Worm (Caenorhabditis elegans) whole organism, young adult: ENCODE data around the gene wago-5.
"Not testable (repeated sequence)": the region's sequence is repeated elsewhere in the genome, so short reads cannot be mapped to it uniquely, and the experiment has no call there.

Experiments
- B0019.2 ChIP-seq: fragments of 200-800 bp; sonication (Bioruptor generic); conservative IDR thresholded peaks from 2 replicates; pipeline ENCODE4 v1.3.6; 2022; ENCODE audit warnings: missing genetic modification reagents, missing genetic modification characterization, missing compliant biosample characterization
- F10E7.11 ChIP-seq: sonication (generic microtip); optimal IDR thresholded peaks from 2 replicates; lab custom pipeline; 2017; ENCODE audit warnings: mild to moderate bottlenecking, missing genetic modification characterization, moderate library complexity, missing compliant biosample characterization
- F23B12.7 ChIP-seq: sonication (generic microtip); optimal IDR thresholded peaks from 2 replicates; lab custom pipeline; 2017; ENCODE audit warnings: missing genetic modification characterization, mild to moderate bottlenecking, missing compliant biosample characterization, antibody characterized with exemption, moderate library complexity; ENCODE audit not compliant: insufficient read depth
- F37B4.10 ChIP-seq: fragments of 200-800 bp; sonication (Bioruptor generic); IDR thresholded peaks from 2 replicates; pipeline ENCODE4 v1.3.6; 2022; ENCODE audit warnings: missing genetic modification characterization, missing compliant biosample characterization
- F49E8.2 ChIP-seq: sonication (generic microtip); optimal IDR thresholded peaks from 3 replicates; lab custom pipeline; 2017; ENCODE audit warnings: missing genetic modification characterization, mild to moderate bottlenecking, missing compliant biosample characterization, antibody characterized with exemption, moderate library complexity; ENCODE audit not compliant: insufficient read depth
- T07F8.4 ChIP-seq: sonication (generic microtip); optimal IDR thresholded peaks from 2 replicates; lab custom pipeline; 2016; ENCODE audit warnings: mild to moderate bottlenecking, missing genetic modification characterization, moderate library complexity, missing compliant biosample characterization
- Y53G8AR.9 ChIP-seq: fragments of 200-800 bp; sonication (Bioruptor generic); conservative IDR thresholded peaks from 2 replicates; pipeline ENCODE4 v1.3.6; 2022; ENCODE audit warnings: missing genetic modification reagents, missing genetic modification characterization, missing compliant biosample characterization
- Y67H2A.10 ChIP-seq: fragments of 200-800 bp; sonication (Bioruptor generic); conservative IDR thresholded peaks from 2 replicates; pipeline ENCODE4 v1.3.6; 2022; ENCODE audit warnings: missing genetic modification reagents, missing genetic modification characterization, missing compliant biosample characterization
- Y79H2A.3 ChIP-seq: fragments of 200-800 bp; sonication (Bioruptor generic); conservative IDR thresholded peaks from 2 replicates; pipeline ENCODE4 v1.3.6; 2022; ENCODE audit warnings: missing genetic modification reagents, missing genetic modification characterization, missing compliant biosample characterization
- ZK185.1 ChIP-seq: sonication (generic microtip); optimal IDR thresholded peaks from 2 replicates; lab custom pipeline; 2016; ENCODE audit warnings: mild to moderate bottlenecking, missing genetic modification characterization, missing compliant biosample characterization; ENCODE audit not compliant: poor library complexity, severe bottlenecking
- ccch-3 ChIP-seq: fragments of 200-800 bp; sonication (Bioruptor generic); optimal IDR thresholded peaks from 2 replicates; lab custom pipeline; 2018; ENCODE audit warnings: mild to moderate bottlenecking, missing genetic modification characterization, missing compliant biosample characterization
- ceh-58 ChIP-seq: fragments of 200-800 bp; sonication (Bioruptor generic); IDR thresholded peaks from 2 replicates; pipeline ENCODE4 v1.3.6; 2022; ENCODE audit warnings: missing genetic modification characterization, missing compliant biosample characterization
- chd-7 ChIP-seq: sonication (generic microtip); optimal IDR thresholded peaks from 2 replicates; lab custom pipeline; 2016; ENCODE audit warnings: mild to moderate bottlenecking, missing genetic modification characterization, moderate library complexity, missing compliant biosample characterization
- egrh-3 ChIP-seq: fragments of 200-800 bp; sonication (Bioruptor generic); IDR thresholded peaks from 2 replicates; pipeline ENCODE4 v1.3.6; 2022; ENCODE audit warnings: missing genetic modification reagents, missing genetic modification characterization, missing compliant biosample characterization
- ets-4 ChIP-seq: fragments of 200-800 bp; sonication (Bioruptor generic); optimal IDR thresholded peaks from 2 replicates; lab custom pipeline; 2018; ENCODE audit warnings: mild to moderate bottlenecking, missing genetic modification characterization, missing compliant biosample characterization
- hlh-12 ChIP-seq: sonication (generic microtip); optimal IDR thresholded peaks from 2 replicates; lab custom pipeline; 2016; ENCODE audit warnings: missing genetic modification characterization, missing compliant biosample characterization
- hlh-26 ChIP-seq: fragments of 200-800 bp; sonication (Bioruptor generic); conservative IDR thresholded peaks from 2 replicates; pipeline ENCODE4 v1.3.6; 2022; ENCODE audit warnings: missing genetic modification reagents, missing genetic modification characterization, missing compliant biosample characterization
- hsf-1 ChIP-seq: fragments of 200-800 bp; sonication (Bioruptor generic); IDR thresholded peaks from 2 replicates; pipeline ENCODE4 v1.3.6; 2022; ENCODE audit warnings: missing genetic modification reagents, missing genetic modification characterization, missing compliant biosample characterization
- lsy-27 ChIP-seq: sonication (generic microtip); optimal IDR thresholded peaks from 2 replicates; lab custom pipeline; 2017; ENCODE audit warnings: missing genetic modification characterization, mild to moderate bottlenecking, missing compliant biosample characterization, antibody characterized with exemption, missing genotype, borderline replicate concordance; ENCODE audit not compliant: insufficient read depth
- madf-10 ChIP-seq: sonication (generic microtip); optimal IDR thresholded peaks from 2 replicates; lab custom pipeline; 2016; ENCODE audit warnings: mild to moderate bottlenecking, missing genetic modification characterization, missing compliant biosample characterization
- madf-8 ChIP-seq: fragments of 200-800 bp; sonication (Bioruptor generic); conservative IDR thresholded peaks from 2 replicates; pipeline ENCODE4 v1.3.6; 2022; ENCODE audit warnings: missing genetic modification reagents, missing genetic modification characterization, missing compliant biosample characterization
- nfya-1 ChIP-seq: sonication (generic microtip); optimal IDR thresholded peaks from 2 replicates; lab custom pipeline; 2017; ENCODE audit warnings: antibody characterized with exemption, missing compliant biosample characterization, missing genetic modification characterization, borderline replicate concordance; ENCODE audit not compliant: insufficient read depth
- nfyb-1 ChIP-seq: fragments of 200-800 bp; sonication (Bioruptor generic); IDR thresholded peaks from 2 replicates; pipeline ENCODE4 v1.3.6; 2022; ENCODE audit warnings: missing genetic modification reagents, missing genetic modification characterization, missing compliant biosample characterization
- nhr-80 ChIP-seq: sonication (generic microtip); optimal IDR thresholded peaks from 2 replicates; lab custom pipeline; 2016; ENCODE audit warnings: missing genetic modification characterization, missing compliant biosample characterization
- repo-1 ChIP-seq: sonication (generic microtip); optimal IDR thresholded peaks from 2 replicates; lab custom pipeline; 2017; ENCODE audit warnings: mild to moderate bottlenecking, missing genetic modification characterization, missing compliant biosample characterization
- sea-2 ChIP-seq: fragments of 200-800 bp; sonication (Bioruptor generic); IDR thresholded peaks from 2 replicates; pipeline ENCODE4 v1.3.6; 2022; ENCODE audit warnings: missing genetic modification characterization, missing compliant biosample characterization
- snpc-1.1 ChIP-seq: sonication (generic microtip); optimal IDR thresholded peaks from 2 replicates; lab custom pipeline; 2017; ENCODE audit warnings: missing genetic modification characterization, mild to moderate bottlenecking, missing compliant biosample characterization, antibody characterized with exemption, moderate library complexity, missing genotype, missing genetic modification reagents; ENCODE audit not compliant: insufficient read depth
- snpc-4 ChIP-seq, 5 experiments: fragments of 150-350 bp in 1 of 5; sonication (generic microtip) in 4 of 5; optimal IDR thresholded peaks; 2 replicates each; lab custom pipeline; 2014 to 2018; ENCODE audit warnings: missing genetic modification characterization in 5 of 5, missing biosample characterization in 3 of 5, antibody characterized with exemption in 2 of 5, mild to moderate bottlenecking in 2 of 5, missing compliant biosample characterization in 2 of 5, missing genotype in 2 of 5, moderate library complexity in 2 of 5, missing genetic modification reagents in 1 of 5
- sptf-2 ChIP-seq: fragments of 200-800 bp; sonication (Bioruptor generic); optimal IDR thresholded peaks from 2 replicates; lab custom pipeline; 2018; ENCODE audit warnings: mild to moderate bottlenecking, missing genetic modification characterization, missing compliant biosample characterization
- tlf-1 ChIP-seq: fragments of 200-800 bp; sonication (Bioruptor generic); optimal IDR thresholded peaks from 2 replicates; lab custom pipeline; 2018; ENCODE audit warnings: mild to moderate bottlenecking, missing genetic modification characterization, missing compliant biosample characterization
- ztf-18 ChIP-seq: sonication (generic microtip); optimal IDR thresholded peaks from 2 replicates; lab custom pipeline; 2016; ENCODE audit warnings: missing genotype, mild to moderate bottlenecking, missing genetic modification characterization, missing compliant biosample characterization

The wago-5 gene

ce11 chrII:5815382-5815781, at the start of gene wago-5:
Gene wago-5 (minus strand): TSS chrII:5815482.
- not testable (repeated sequence) for TF ChIP-seq madf-10; F10E7.11 (tag; lab: Kevin White, UChicago); chd-7 (tag; lab: Kevin White, UChicago)

ce11 chrII:5863893-5864292, 48.6 kb upstream of the wago-5 start, which contains the start of gene tag-234:
Gene tag-234 (plus strand): TSS chrII:5864193.
- TF ChIP-seq F23B12.7 (tag; lab: Kevin White, UChicago) (no peak), nhr-80 (tag; lab: Kevin White, UChicago) (peak; percentile 38)
- TF ChIP-seq, all 124 proteins: peak for 1

DNA sequence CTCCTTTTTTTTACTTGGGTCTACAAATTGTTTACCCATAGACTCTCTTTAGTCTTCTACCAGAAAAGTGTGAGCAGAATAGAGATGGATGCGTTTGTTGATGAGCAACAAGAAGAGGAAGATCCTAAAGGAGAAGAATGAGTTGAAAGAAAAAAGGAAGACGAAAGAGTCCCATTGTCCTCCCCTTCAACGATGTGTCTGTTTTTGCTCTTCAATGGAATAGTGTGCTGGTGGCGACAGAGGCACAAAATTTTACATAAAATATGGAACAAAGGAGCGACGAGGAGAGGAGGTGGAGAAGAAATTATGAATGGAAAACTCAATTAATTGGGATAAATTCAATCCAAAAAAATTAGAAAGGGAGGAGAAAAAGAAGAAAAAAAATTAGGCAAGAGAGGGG, 45.3 kb upstream of the wago-5 start:
- no peak for TF ChIP-seq snpc-4 (GFP tag; optimal IDR thresholded peaks at IDR 0.05; lab: Kevin White, UChicago)
- no peak for TF ChIP-seq snpc-4 (tag; optimal IDR thresholded peaks at IDR 0.05; lab: Kevin White, UChicago)
- TF ChIP-seq T07F8.4 = no peak
- TF ChIP-seq hsf-1 (GFP tag; lab: Robert Waterston, UW) = no peak
- no peak for TF ChIP-seq tlf-1 (GFP tag; lab: Kevin White, UChicago)
- TF ChIP-seq ccch-3 (GFP tag; lab: Kevin White, UChicago) = no peak
- no peak for TF ChIP-seq snpc-1.1 (tag; lab: Kevin White, UChicago)
- TF ChIP-seq ztf-18 = no peak
- no peak for TF ChIP-seq repo-1 (tag; lab: Kevin White, UChicago)
- no peak for TF ChIP-seq Y53G8AR.9 (GFP tag; lab: Robert Waterston, UW)
- no peak for TF ChIP-seq hlh-12 (tag; lab: Kevin White, UChicago)
- TF ChIP-seq Y67H2A.10 (GFP tag; lab: Robert Waterston, UW) = no peak

- TF ChIP-seq nfyb-1 (GFP tag; lab: Robert Waterston, UW) = no peak
- no peak for TF ChIP-seq F49E8.2 (tag; lab: Kevin White, UChicago)
- no peak for TF ChIP-seq Y67H2A.10 (GFP tag; lab: Robert Waterston, UW)
- no peak for TF ChIP-seq egrh-3 (GFP tag; lab: Robert Waterston, UW)
Measured at ce11 chrII:5858322-5858721, 43.0 kb upstream of the wago-5 start, which contains the start of gene F55C12.4. Gene F55C12.4 (minus strand): TSS chrII:5858422.

ce11 chrII:5854122-5854521, 38.8 kb upstream of the wago-5 start, which contains the start of gene H41C03.1:
Gene H41C03.1 (plus strand): TSS chrII:5854422.
- TF ChIP-seq F10E7.11 (tag; lab: Kevin White, UChicago) (no peak), ceh-58 (GFP tag; lab: Robert Waterston, UW) (no peak), egrh-3 (GFP tag; lab: Robert Waterston, UW) (no peak), madf-8 (GFP tag; lab: Robert Waterston, UW) (no peak), F49E8.2 (tag; lab: Kevin White, UChicago) (no peak), hlh-26 (GFP tag; lab: Robert Waterston, UW) (no peak)

DNA sequence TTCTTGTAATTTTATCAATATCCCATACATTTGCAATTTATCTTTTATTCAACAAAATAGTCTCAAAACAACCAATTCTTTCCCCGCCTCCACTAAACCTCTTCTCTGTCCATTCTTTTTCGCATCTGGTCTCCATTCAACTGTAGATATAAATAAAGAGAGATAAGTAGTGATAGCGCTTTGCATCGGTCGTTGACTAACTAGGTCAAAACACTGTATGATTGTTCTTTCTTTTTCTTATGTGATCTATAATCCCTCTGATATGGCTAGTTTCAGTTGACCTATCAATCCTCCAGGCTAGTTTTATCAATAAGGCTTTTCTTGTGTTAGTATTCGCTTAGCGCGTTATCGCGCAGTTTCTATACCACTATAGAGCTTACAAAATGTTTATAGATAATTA, 38.0 kb upstream of the wago-5 start:
- no peak for TF ChIP-seq sea-2
- no peak for TF ChIP-seq F37B4.10 (GFP tag; lab: Robert Waterston, UW)
- TF ChIP-seq F23B12.7 (tag; lab: Kevin White, UChicago) = no peak
- no peak for TF ChIP-seq nfyb-1 (GFP tag; lab: Robert Waterston, UW)
- no peak for TF ChIP-seq repo-1 (tag; lab: Kevin White, UChicago)
- no peak for TF ChIP-seq hlh-26 (GFP tag; lab: Robert Waterston, UW)
- TF ChIP-seq B0019.2 = no peak
- no peak for TF ChIP-seq Y79H2A.3 (GFP tag; lab: Robert Waterston, UW)
- TF ChIP-seq ets-4 = no peak
- no peak for TF ChIP-seq madf-10
- no peak for TF ChIP-seq nfya-1 (tag; lab: Kevin White, UChicago)
- no peak for TF ChIP-seq lsy-27 (tag; lab: Kevin White, UChicago)
- no peak for TF ChIP-seq nhr-80 (tag; lab: Kevin White, UChicago)
- TF ChIP-seq sptf-2 = no peak
- TF ChIP-seq ZK185.1 (tag; lab: Kevin White, UChicago) = no peak
